Fruit fly (Drosophila melanogaster) whole organism: ENCODE results near the gene Mhc.

Source experiments
- CG8478 ChIP-seq: fragments of >200 bp; optimal IDR thresholded peaks from 2 replicates; lab custom pipeline; 2018; ENCODE audit warnings: inconsistent platforms
- Dll ChIP-seq: fragments of >200 bp; optimal IDR thresholded peaks from 2 replicates; lab custom pipeline; 2017
- pan ChIP-seq: fragments of >200 bp; optimal IDR thresholded peaks from 2 replicates; lab custom pipeline; 2017

DNA sequence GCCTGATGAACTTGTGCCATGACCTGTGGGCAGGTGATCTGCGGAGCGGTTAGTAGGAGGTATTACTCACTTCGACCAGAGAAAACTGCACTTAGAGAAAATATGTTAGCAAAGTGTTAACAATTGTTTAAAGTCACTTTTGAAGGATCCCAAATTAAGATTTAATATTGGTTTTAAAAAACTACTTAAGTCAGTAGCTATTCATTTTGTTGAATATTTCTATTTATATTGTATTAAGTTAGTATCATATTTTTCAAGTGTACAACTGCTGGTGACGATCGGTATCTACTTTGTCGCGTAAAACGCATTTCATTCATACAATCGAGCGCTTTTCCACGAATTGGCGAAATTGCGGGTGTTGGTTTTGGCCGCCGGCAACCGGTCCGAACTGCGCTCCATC, 37.3 kb downstream of the Mhc start:
- no peak for TF ChIP-seq CG8478 (lab: Kevin White, UChicago)
- no peak for TF ChIP-seq pan (lab: Kevin White, UChicago)
- no peak for TF ChIP-seq Dll
